Worm (Caenorhabditis elegans): ENCODE results near the gene vha-4.

Gene vha-4

DNA sequence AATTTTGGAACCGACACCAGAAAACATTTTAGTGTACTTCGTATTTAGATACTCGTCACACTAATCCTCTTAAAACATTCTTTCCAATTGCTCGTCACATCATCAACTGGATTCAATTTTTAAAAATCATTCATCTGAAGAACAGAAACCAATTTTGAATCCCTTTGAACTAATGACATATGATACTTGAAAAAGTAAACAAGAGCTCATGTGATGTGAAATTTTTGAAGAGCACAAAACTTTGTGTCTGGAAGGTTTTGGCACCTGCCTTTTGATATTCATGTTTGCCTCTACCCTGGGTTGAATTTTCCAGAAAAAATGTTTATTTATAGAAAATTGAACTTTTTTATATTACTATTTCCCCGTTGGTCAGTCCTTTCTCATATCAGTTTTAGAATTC is 9.6 kb upstream of the vha-4 start (continued):
- no peak for TF ChIP-seq nhr-84 (tag; optimal IDR thresholded peaks at IDR 0.05)
- TF ChIP-seq fos-1 (tag; optimal IDR thresholded peaks at IDR 0.05) = no peak
- no peak for TF ChIP-seq nhr-28 (tag; optimal IDR thresholded peaks at IDR 0.05)
- no peak for TF ChIP-seq sup-37 (GFP tag; optimal IDR thresholded peaks at IDR 0.05)
- no peak for TF ChIP-seq snpc-4 (tag; optimal IDR thresholded peaks at IDR 0.05)
- TF ChIP-seq aly-2 (tag; optimal IDR thresholded peaks at IDR 0.05) = no peak
- TF ChIP-seq skn-1 (tag; optimal IDR thresholded peaks at IDR 0.05) = no peak
- TF ChIP-seq dpl-1 (GFP tag; optimal IDR thresholded peaks at IDR 0.05) = no peak
- TF ChIP-seq nhr-19 (GFP tag; conservative IDR thresholded peaks at IDR 0.05) = 0 out of 2 replicates have a peak, but pooled peaks have one; percentile 3
- no peak for TF ChIP-seq C16A3.4 (tag; optimal IDR thresholded peaks at IDR 0.05)
- TF ChIP-seq egl-13 (tag; optimal IDR thresholded peaks at IDR 0.05) = no peak
- no peak for TF ChIP-seq ztf-11 (tag; optimal IDR thresholded peaks at IDR 0.05)
- no peak for TF ChIP-seq ceh-90 (tag; optimal IDR thresholded peaks at IDR 0.05)
- no peak for TF ChIP-seq ets-5 (GFP tag; IDR thresholded peaks at IDR 0.05)
- TF ChIP-seq nhr-11 (tag; optimal IDR thresholded peaks at IDR 0.05) = no peak
- TF ChIP-seq snu-23 (GFP tag; optimal IDR thresholded peaks at IDR 0.05) = peak; percentile 22
- no peak for TF ChIP-seq efl-3 (GFP tag; optimal IDR thresholded peaks at IDR 0.05)
- TF ChIP-seq nhr-90 (tag; optimal IDR thresholded peaks at IDR 0.05; ENCODE audit: poor library complexity) = no peak
- TF ChIP-seq ceh-88 (GFP tag; IDR thresholded peaks at IDR 0.05) = no peak
- no peak for TF ChIP-seq unc-98 (GFP tag; IDR thresholded peaks at IDR 0.05)
- TF ChIP-seq xbp-1 (tag; optimal IDR thresholded peaks at IDR 0.05) = peak; percentile 8
- no peak for TF ChIP-seq hlh-17 (GFP tag; optimal IDR thresholded peaks at IDR 0.05; ENCODE audit: borderline replicate concordance)
- TF ChIP-seq lsy-2 (tag; optimal IDR thresholded peaks at IDR 0.05) = peak; percentile 0 to 28
- TF ChIP-seq hlh-4 (tag; optimal IDR thresholded peaks at IDR 0.05) = peak; percentile 2
- no peak for TF ChIP-seq swsn-7 (tag; optimal IDR thresholded peaks at IDR 0.05)
- TF ChIP-seq hpl-2 (GFP tag; optimal IDR thresholded peaks at IDR 0.05) = no peak
- TF ChIP-seq nhr-71 (tag; optimal IDR thresholded peaks at IDR 0.05) = peak; percentile 67
- TF ChIP-seq ceh-8 (GFP tag; optimal IDR thresholded peaks at IDR 0.05) = no peak
- peak; percentile 49 for TF ChIP-seq nhr-20 (tag; optimal IDR thresholded peaks at IDR 0.05)
- no peak for TF ChIP-seq tbx-2 (tag; optimal IDR thresholded peaks at IDR 0.05)
- TF ChIP-seq mab-9 (GFP tag; IDR thresholded peaks at IDR 0.05) = no peak
- TF ChIP-seq tlp-1 (tag; optimal IDR thresholded peaks at IDR 0.05) = no peak
- TF ChIP-seq irx-1 (tag; optimal IDR thresholded peaks at IDR 0.05) = peak; percentile 24
- TF ChIP-seq aha-1 (tag; optimal IDR thresholded peaks at IDR 0.05) = no peak
- no peak for TF ChIP-seq isw-1 (GFP tag; IDR thresholded peaks at IDR 0.05)
- TF ChIP-seq nhr-77 (tag; optimal IDR thresholded peaks at IDR 0.05) = no peak
- no peak for TF ChIP-seq jun-1 (tag; optimal IDR thresholded peaks at IDR 0.05)
- no peak for TF ChIP-seq lir-3 (tag; optimal IDR thresholded peaks at IDR 0.05; ENCODE audit: poor library complexity)
- TF ChIP-seq nhr-47 (tag; optimal IDR thresholded peaks at IDR 0.05) = peak; percentile 52
- no peak for TF ChIP-seq ztf-4 (tag; optimal IDR thresholded peaks at IDR 0.05)
- no peak for TF ChIP-seq egl-27 (tag; optimal IDR thresholded peaks at IDR 0.05)
- TF ChIP-seq unc-130 (tag; optimal IDR thresholded peaks at IDR 0.05) = no peak
- TF ChIP-seq lin-35 (GFP tag; optimal IDR thresholded peaks at IDR 0.05) = peak; percentile 5 to 12
- no peak for TF ChIP-seq ama-1 (optimal IDR thresholded peaks at IDR 0.05)
- peak; percentile 63 for TF ChIP-seq fkh-8 (tag; optimal IDR thresholded peaks at IDR 0.05)
- peak; percentile 11 for TF ChIP-seq mep-1 (tag; optimal IDR thresholded peaks at IDR 0.05)
